Fruit fly (Drosophila melanogaster) whole organism, prepupa: ENCODE measurements around the gene Ets96B.
A peak's percentile ranks its signal among the peaks of the same experiment; 100 is the strongest.

Source experiments
- Blimp-1 ChIP-seq: fragments of 200-800 bp; sonication (Bioruptor generic); optimal IDR thresholded peaks from 3 replicates; lab custom pipeline; 2017; ENCODE audit warnings: missing biosample characterization, missing genetic modification characterization, mild to moderate bottlenecking, moderate library complexity, missing genetic modification reagents
- CG10631 ChIP-seq: fragments of 200-800 bp; sonication (Bioruptor generic); optimal IDR thresholded peaks from 2 replicates; lab custom pipeline; 2016; ENCODE audit warnings: missing biosample characterization, missing genetic modification characterization
- CG11902 ChIP-seq: fragments of 200-800 bp; sonication (Bioruptor generic); optimal IDR thresholded peaks from 3 replicates; lab custom pipeline; 2016; ENCODE audit warnings: missing biosample characterization, missing genetic modification characterization
- CG15336 ChIP-seq: fragments of 200-800 bp; sonication (Bioruptor generic); IDR thresholded peaks from 2 replicates; pipeline ENCODE4 v1.3.6; 2022; ENCODE audit warnings: missing biosample characterization, missing genetic modification characterization
- CG31627 ChIP-seq: fragments of 200-800 bp; sonication (Bioruptor generic); optimal IDR thresholded peaks from 3 replicates; lab custom pipeline; 2016; ENCODE audit warnings: missing biosample characterization, missing genetic modification characterization
- CG3919 ChIP-seq: fragments of 200-800 bp; sonication (Bioruptor generic); optimal IDR thresholded peaks from 3 replicates; lab custom pipeline; 2016; ENCODE audit warnings: missing biosample characterization, missing genetic modification characterization
- CG6163 ChIP-seq: fragments of 200-800 bp; sonication (Bioruptor generic); IDR thresholded peaks from 3 replicates; pipeline ENCODE4 v1.3.6; 2022; ENCODE audit warnings: missing biosample characterization, missing genetic modification characterization
- CG6276 ChIP-seq: fragments of 200-800 bp; sonication (Bioruptor generic); optimal IDR thresholded peaks from 2 replicates; lab custom pipeline; 2017; ENCODE audit warnings: missing biosample characterization, mild to moderate bottlenecking, missing genetic modification characterization
- CG6792 ChIP-seq: fragments of 200-800 bp; sonication (Bioruptor generic); optimal IDR thresholded peaks from 3 replicates; lab custom pipeline; 2016; ENCODE audit warnings: missing biosample characterization, missing genetic modification characterization
- CG6854 ChIP-seq: fragments of 200-800 bp; sonication (Bioruptor generic); optimal IDR thresholded peaks from 2 replicates; lab custom pipeline; 2017; ENCODE audit warnings: missing biosample characterization, mild to moderate bottlenecking, missing genetic modification characterization
- CG7368 ChIP-seq: fragments of 200-800 bp; sonication (Bioruptor generic); optimal IDR thresholded peaks from 3 replicates; lab custom pipeline; 2016; ENCODE audit warnings: missing biosample characterization, missing genetic modification characterization
- CG8119 ChIP-seq: fragments of 200-800 bp; sonication (Bioruptor generic); IDR thresholded peaks from 3 replicates; pipeline ENCODE4 v1.3.6; 2022; ENCODE audit warnings: missing biosample characterization, missing genetic modification characterization
- CG8632 ChIP-seq: fragments of 200-800 bp; sonication (Bioruptor generic); optimal IDR thresholded peaks from 3 replicates; lab custom pipeline; 2016; ENCODE audit warnings: missing biosample characterization, missing genetic modification characterization
- CG9139 ChIP-seq: fragments of 200-800 bp; sonication (Bioruptor generic); optimal IDR thresholded peaks from 3 replicates; lab custom pipeline; 2017; ENCODE audit warnings: missing biosample characterization, mild to moderate bottlenecking, missing genetic modification characterization
- Eip75B ChIP-seq: fragments of 200-800 bp; sonication (Bioruptor generic); optimal IDR thresholded peaks from 3 replicates; lab custom pipeline; 2016; ENCODE audit warnings: missing biosample characterization, missing genetic modification characterization
- Eip78C ChIP-seq: fragments of 200-800 bp; sonication (Bioruptor generic); peaks from one replicate; lab custom pipeline; 2016; ENCODE audit warnings: missing biosample characterization, missing genetic modification characterization
- Ets21C ChIP-seq: fragments of 200-800 bp; sonication (Bioruptor generic); optimal IDR thresholded peaks from 3 replicates; lab custom pipeline; 2016; ENCODE audit warnings: missing biosample characterization, missing genetic modification characterization
- Ets96B ChIP-seq: fragments of 200-800 bp; optimal IDR thresholded peaks from 2 replicates; lab custom pipeline; 2019; ENCODE audit warnings: missing biosample characterization, mild to moderate bottlenecking, missing genetic modification characterization, moderate library complexity
- Hr39 ChIP-seq: fragments of 200-800 bp; sonication (Bioruptor generic); optimal IDR thresholded peaks from 2 replicates; lab custom pipeline; 2016; ENCODE audit warnings: missing biosample characterization, missing genetic modification characterization
- Hr4 ChIP-seq: fragments of 200-800 bp; sonication (Bioruptor generic); optimal IDR thresholded peaks from 3 replicates; lab custom pipeline; 2016; ENCODE audit warnings: missing biosample characterization, missing genetic modification characterization
- Lpt ChIP-seq: fragments of 200-800 bp; sonication (Bioruptor generic); optimal IDR thresholded peaks from 3 replicates; lab custom pipeline; 2016; ENCODE audit warnings: missing biosample characterization, missing genetic modification characterization
- Met ChIP-seq: fragments of 200-800 bp; sonication (Bioruptor generic); optimal IDR thresholded peaks from 3 replicates; lab custom pipeline; 2016; ENCODE audit warnings: missing biosample characterization, missing genetic modification characterization
- OdsH ChIP-seq: fragments of 200-800 bp; sonication (Bioruptor generic); optimal IDR thresholded peaks from 3 replicates; lab custom pipeline; 2016; ENCODE audit warnings: missing biosample characterization, missing genetic modification characterization
- Smox ChIP-seq: fragments of 200-800 bp; sonication (Bioruptor generic); optimal IDR thresholded peaks from 3 replicates; lab custom pipeline; 2016; ENCODE audit warnings: missing biosample characterization, missing genetic modification characterization
- Sox102F ChIP-seq: fragments of 200-800 bp; sonication (Bioruptor generic); optimal IDR thresholded peaks from 2 replicates; lab custom pipeline; 2016; ENCODE audit warnings: missing biosample characterization, mild to moderate bottlenecking, missing genetic modification characterization
- Sox15 ChIP-seq: fragments of 200-800 bp; sonication (Bioruptor generic); optimal IDR thresholded peaks from 3 replicates; lab custom pipeline; 2016; ENCODE audit warnings: missing biosample characterization, missing genetic modification characterization
- achi ChIP-seq: fragments of 200-800 bp; sonication (Bioruptor generic); optimal IDR thresholded peaks from 3 replicates; lab custom pipeline; 2016; ENCODE audit warnings: missing biosample characterization, missing genetic modification characterization
- cyc ChIP-seq: fragments of 200-800 bp; sonication (Bioruptor generic); optimal IDR thresholded peaks from 3 replicates; lab custom pipeline; 2016; ENCODE audit warnings: missing biosample characterization, missing genetic modification characterization
- dac ChIP-seq: fragments of 200-800 bp; sonication (Bioruptor generic); optimal IDR thresholded peaks from 2 replicates; lab custom pipeline; 2017; ENCODE audit warnings: missing biosample characterization, mild to moderate bottlenecking, missing genetic modification characterization
- eg ChIP-seq: fragments of 200-800 bp; sonication (Bioruptor generic); IDR thresholded peaks from 3 replicates; pipeline ENCODE4 v1.3.6; 2022; ENCODE audit warnings: missing biosample characterization, missing genetic modification characterization
- fd59A ChIP-seq: fragments of 200-800 bp; sonication (Bioruptor generic); optimal IDR thresholded peaks from 2 replicates; lab custom pipeline; 2017; ENCODE audit warnings: missing biosample characterization, mild to moderate bottlenecking, missing genetic modification characterization, missing genetic modification reagents
- fkh ChIP-seq: fragments of 200-800 bp; sonication (Bioruptor generic); optimal IDR thresholded peaks from 3 replicates; lab custom pipeline; 2017; ENCODE audit warnings: missing biosample characterization, mild to moderate bottlenecking, missing genetic modification characterization, moderate library complexity
- lz ChIP-seq: fragments of 200-800 bp; sonication (Bioruptor generic); optimal IDR thresholded peaks from 3 replicates; lab custom pipeline; 2016; ENCODE audit warnings: missing biosample characterization, missing genetic modification characterization
- salr ChIP-seq, 2 experiments: fragments of 200-800 bp; sonication (Bioruptor generic); optimal IDR thresholded peaks; 3 replicates each; lab custom pipeline; 2016 to 2018; ENCODE audit warnings: missing biosample characterization in 2 of 2, missing genetic modification characterization in 2 of 2, mild to moderate bottlenecking in 1 of 2
- spab ChIP-seq: fragments of 200-800 bp; sonication (Bioruptor generic); optimal IDR thresholded peaks from 2 replicates; lab custom pipeline; 2017; ENCODE audit warnings: missing biosample characterization, mild to moderate bottlenecking, missing genetic modification characterization, missing genetic modification reagents
- svp ChIP-seq: fragments of 200-800 bp; sonication (Bioruptor generic); peaks from one replicate; lab custom pipeline; 2016; ENCODE audit warnings: missing biosample characterization, missing genetic modification characterization
- topi ChIP-seq: fragments of 200-800 bp; sonication (Bioruptor generic); optimal IDR thresholded peaks from 3 replicates; lab custom pipeline; 2016; ENCODE audit warnings: missing biosample characterization, missing genetic modification characterization

Gene Ets96B

dm6 chr3R:24766684-24767083, 21.2 kb upstream of the Ets96B start:
- TF ChIP-seq cyc = no peak
- TF ChIP-seq dac (GFP tag; lab: Kevin White, UChicago) = no peak
- TF ChIP-seq Hr4 (GFP tag; lab: Kevin White, UChicago) = peak; percentile 5
- no peak for TF ChIP-seq CG6792 (GFP tag; lab: Kevin White, UChicago)
- no peak for TF ChIP-seq CG10631
- TF ChIP-seq CG31627 = no peak
- peak; percentile 75 for TF ChIP-seq CG8119
- TF ChIP-seq CG11902 = no peak
- TF ChIP-seq CG6276 (GFP tag; lab: Kevin White, UChicago) = peak; percentile 56
- no peak for TF ChIP-seq CG6854 (GFP tag; lab: Kevin White, UChicago)
- peak; percentile 40; the same call in 2 of the 3 replicates for TF ChIP-seq eg (GFP tag; lab: Robert Waterston, UW)
- no peak for TF ChIP-seq Eip75B (GFP tag; lab: Kevin White, UChicago)
- TF ChIP-seq Sox15 (GFP tag; lab: Kevin White, UChicago) = no peak
- TF ChIP-seq salr (GFP tag; optimal IDR thresholded peaks at IDR 0.05; lab: Kevin White, UChicago) = no peak
- no peak for TF ChIP-seq fkh (GFP tag; lab: Kevin White, UChicago)
- peak; percentile 34; the same call in 1 of the 2 replicates for TF ChIP-seq CG15336 (GFP tag; lab: Robert Waterston, UW)
- TF ChIP-seq Blimp-1 = no peak

DNA sequence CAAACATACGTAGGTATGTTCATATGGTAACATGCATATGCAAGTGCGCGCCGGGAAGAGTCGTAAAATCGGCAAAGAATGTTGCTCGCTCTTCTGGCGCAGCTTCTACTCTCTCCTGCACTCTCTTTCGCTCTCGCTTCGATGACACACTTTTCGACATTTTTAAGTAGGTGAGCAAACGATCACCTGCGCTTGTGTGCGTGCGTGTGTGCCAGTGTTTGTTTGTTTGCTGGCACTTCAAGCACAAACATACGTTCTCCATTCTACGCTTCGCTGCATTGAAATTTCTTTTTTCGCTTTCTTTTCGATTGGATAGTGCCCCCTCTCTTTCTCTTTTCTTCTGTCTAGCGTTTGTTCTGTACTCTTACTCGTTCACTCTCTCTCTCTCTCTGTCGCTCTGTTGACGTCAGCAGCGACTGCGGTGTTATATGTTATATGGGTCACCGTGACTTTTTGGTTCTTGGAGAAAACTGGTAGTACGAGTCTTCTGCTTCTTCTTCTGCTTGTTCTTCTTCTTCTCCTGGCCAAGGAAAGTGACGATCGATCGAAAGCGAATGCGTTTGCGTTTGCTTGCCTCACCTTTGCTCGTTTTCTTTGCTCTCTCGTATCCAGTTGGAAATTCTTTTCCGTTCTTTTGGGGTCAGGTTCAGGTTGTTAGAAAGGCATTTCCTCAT, 20.1 kb upstream of the Ets96B start:
- no peak for TF ChIP-seq Hr39 (GFP tag; lab: Kevin White, UChicago)
- no peak for TF ChIP-seq CG9139 (GFP tag; lab: Kevin White, UChicago)
- TF ChIP-seq CG8119 = no peak; the same call in 2 of the 3 replicates
- TF ChIP-seq fkh (GFP tag; lab: Kevin White, UChicago) = no peak
- peak; percentile 100 for TF ChIP-seq Blimp-1
- TF ChIP-seq Lpt (GFP tag; lab: Kevin White, UChicago) = peak; percentile 18
- TF ChIP-seq Smox (GFP tag; lab: Kevin White, UChicago) = no peak
- no peak for TF ChIP-seq fd59A (GFP tag; lab: Kevin White, UChicago)
- peak; percentile 57 for TF ChIP-seq Sox102F (GFP tag; lab: Kevin White, UChicago)
- TF ChIP-seq achi (GFP tag; lab: Kevin White, UChicago) = peak; percentile 23
- no peak for TF ChIP-seq Ets21C (GFP tag; lab: Kevin White, UChicago)
- 0 out of 3 replicates have a peak, but pooled peaks have one; percentile 42 for TF ChIP-seq CG6163 (GFP tag; lab: Robert Waterston, UW)
- peak; percentile 84 for TF ChIP-seq Eip75B (GFP tag; lab: Kevin White, UChicago)
- peak; percentile 55 for TF ChIP-seq Met (GFP tag; lab: Kevin White, UChicago)
- no peak for TF ChIP-seq Ets96B
- peak; percentile 29 for TF ChIP-seq CG3919 (GFP tag; lab: Kevin White, UChicago)
- TF ChIP-seq CG8632 (GFP tag; lab: Kevin White, UChicago) = no peak
- TF ChIP-seq OdsH (GFP tag; lab: Kevin White, UChicago) = peak; percentile 21
- TF ChIP-seq CG7368 (GFP tag; lab: Kevin White, UChicago) = no peak
- peak; percentile 54 for TF ChIP-seq topi (GFP tag; lab: Kevin White, UChicago)
- TF ChIP-seq Hr4 (GFP tag; lab: Kevin White, UChicago) = no peak
- TF ChIP-seq Eip78C (GFP tag; lab: Kevin White, UChicago) = peak; percentile 58
- TF ChIP-seq lz (GFP tag; lab: Kevin White, UChicago) = peak; percentile 4
- no peak for TF ChIP-seq spab
- TF ChIP-seq svp (GFP tag; lab: Kevin White, UChicago) = peak; percentile 49
